Worm (Caenorhabditis elegans) whole organism, late embryonic: ENCODE data around the gene Y54G2A.16.

Experiments
- ceh-31 ChIP-seq: sonication (generic microtip); optimal IDR thresholded peaks from 2 replicates; lab custom pipeline; 2016; ENCODE audit warnings: missing genetic modification characterization, missing compliant biosample characterization
- elt-2 ChIP-seq: sonication (generic microtip); optimal IDR thresholded peaks from 2 replicates; lab custom pipeline; 2016; ENCODE audit warnings: missing genetic modification reagents, missing genetic modification characterization, missing compliant biosample characterization
- nhr-11 ChIP-seq: fragments of 150-350 bp; optimal IDR thresholded peaks from 2 replicates; lab custom pipeline; 2014; ENCODE audit warnings: missing biosample characterization, missing genetic modification characterization
- pqm-1 ChIP-seq: sonication (generic microtip); optimal IDR thresholded peaks from 2 replicates; lab custom pipeline; 2016; ENCODE audit warnings: missing genetic modification characterization, missing compliant biosample characterization
- syd-9 ChIP-seq: sonication (generic microtip); optimal IDR thresholded peaks from 2 replicates; lab custom pipeline; 2016; ENCODE audit warnings: mild to moderate bottlenecking, missing genetic modification characterization, moderate library complexity, missing compliant biosample characterization

DNA sequence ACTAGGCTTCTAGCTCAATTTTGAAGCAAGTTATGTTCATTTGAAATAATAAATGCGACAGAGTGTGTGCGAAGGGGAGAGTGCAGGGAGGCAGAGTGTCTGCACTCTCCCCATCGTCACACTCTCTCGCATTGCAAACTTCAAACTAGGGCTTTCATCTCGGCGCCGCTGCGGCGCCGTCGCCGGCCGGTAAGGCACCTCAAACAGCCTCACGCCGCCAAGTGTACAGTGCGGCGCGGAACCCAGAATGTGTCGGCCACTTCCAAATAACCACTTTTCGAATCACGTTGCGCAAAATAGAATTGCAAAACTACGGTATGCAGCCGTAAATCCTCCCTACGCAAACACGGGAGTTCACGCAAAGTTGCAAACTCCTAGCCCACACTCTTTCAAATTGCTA lies 15.4 kb downstream of the Y54G2A.16 start:
- TF ChIP-seq syd-9 (tag; lab: Kevin White, UChicago): no peak
- TF ChIP-seq pqm-1: no peak
- no peak for TF ChIP-seq ceh-31
- TF ChIP-seq nhr-11 (tag; lab: Kevin White, UChicago): no peak
- TF ChIP-seq elt-2 (tag; lab: Kevin White, UChicago): no peak
